Worm (Caenorhabditis elegans) whole organism, early embryonic: ENCODE results near the gene F44E5.1.

Experiments
- B0310.2 ChIP-seq: sonication (generic microtip); optimal IDR thresholded peaks from 2 replicates; lab custom pipeline; 2016; ENCODE audit warnings: mild to moderate bottlenecking, missing genetic modification characterization, missing compliant biosample characterization
- F13C5.2 ChIP-seq: sonication (generic microtip); optimal IDR thresholded peaks from 2 replicates; lab custom pipeline; 2017; ENCODE audit warnings: mild to moderate bottlenecking, missing genetic modification characterization, inconsistent platforms, missing compliant biosample characterization
- aly-1 ChIP-seq: sonication (generic microtip); optimal IDR thresholded peaks from 2 replicates; lab custom pipeline; 2016; ENCODE audit warnings: missing genetic modification characterization, missing compliant biosample characterization
- ama-1 ChIP-seq: fragments of 150-350 bp; optimal IDR thresholded peaks from 2 replicates; lab custom pipeline; 2014
- ceh-13 ChIP-seq: fragments of 200-800 bp; sonication (Bioruptor generic); optimal IDR thresholded peaks from 2 replicates; lab custom pipeline; 2018; ENCODE audit warnings: mild to moderate bottlenecking, missing genetic modification characterization, missing compliant biosample characterization
- ceh-36 ChIP-seq: sonication (generic microtip); optimal IDR thresholded peaks from 2 replicates; lab custom pipeline; 2016; ENCODE audit warnings: missing genetic modification characterization, inconsistent platforms, missing compliant biosample characterization
- ets-7 ChIP-seq: sonication (generic microtip); optimal IDR thresholded peaks from 2 replicates; lab custom pipeline; 2016; ENCODE audit warnings: missing genotype, missing genetic modification characterization, missing compliant biosample characterization
- flt-1 ChIP-seq: fragments of 200-800 bp; sonication (Bioruptor generic); IDR thresholded peaks from 2 replicates; pipeline ENCODE4 v1.3.6; 2022; ENCODE audit warnings: missing genetic modification characterization, missing compliant biosample characterization
- hmbx-1 ChIP-seq: sonication (generic microtip); optimal IDR thresholded peaks from 2 replicates; lab custom pipeline; 2016; ENCODE audit warnings: mild to moderate bottlenecking, missing genetic modification characterization, missing compliant biosample characterization
- hmg-4 ChIP-seq: fragments of 200-800 bp; sonication (Bioruptor generic); optimal IDR thresholded peaks from 2 replicates; lab custom pipeline; 2018; ENCODE audit warnings: mild to moderate bottlenecking, missing genetic modification characterization, missing compliant biosample characterization
- hnd-1 ChIP-seq: sonication (generic microtip); optimal IDR thresholded peaks from 2 replicates; lab custom pipeline; 2016; ENCODE audit warnings: missing genetic modification characterization, missing compliant biosample characterization
- pes-1 ChIP-seq: fragments of 200-800 bp; sonication (Bioruptor generic); IDR thresholded peaks from 2 replicates; pipeline ENCODE4 v1.3.6; 2022; ENCODE audit warnings: missing genetic modification reagents, missing genetic modification characterization, missing compliant biosample characterization
- scrt-1 ChIP-seq: fragments of 200-800 bp; sonication (Bioruptor generic); IDR thresholded peaks from 2 replicates; pipeline ENCODE4 v1.3.6; 2022; ENCODE audit warnings: missing genetic modification characterization, missing compliant biosample characterization
- sea-1 ChIP-seq: fragments of 200-800 bp; sonication (Bioruptor generic); conservative IDR thresholded peaks from 2 replicates; pipeline ENCODE4 v1.3.6; 2022; ENCODE audit warnings: missing genetic modification characterization, missing compliant biosample characterization
- tbx-11 ChIP-seq: fragments of 200-800 bp; sonication (Bioruptor generic); IDR thresholded peaks from 2 replicates; pipeline ENCODE4 v1.3.6; 2022; ENCODE audit warnings: missing genetic modification characterization, missing compliant biosample characterization
- tbx-37 ChIP-seq: fragments of 200-800 bp; sonication (Bioruptor generic); conservative IDR thresholded peaks from 2 replicates; pipeline ENCODE4 v1.3.6; 2022; ENCODE audit warnings: missing genetic modification reagents, missing genetic modification characterization, missing compliant biosample characterization
- tra-4 ChIP-seq: sonication (generic microtip); optimal IDR thresholded peaks from 2 replicates; lab custom pipeline; 2017; ENCODE audit warnings: missing genetic modification characterization, missing compliant biosample characterization

Gene F44E5.1

DNA sequence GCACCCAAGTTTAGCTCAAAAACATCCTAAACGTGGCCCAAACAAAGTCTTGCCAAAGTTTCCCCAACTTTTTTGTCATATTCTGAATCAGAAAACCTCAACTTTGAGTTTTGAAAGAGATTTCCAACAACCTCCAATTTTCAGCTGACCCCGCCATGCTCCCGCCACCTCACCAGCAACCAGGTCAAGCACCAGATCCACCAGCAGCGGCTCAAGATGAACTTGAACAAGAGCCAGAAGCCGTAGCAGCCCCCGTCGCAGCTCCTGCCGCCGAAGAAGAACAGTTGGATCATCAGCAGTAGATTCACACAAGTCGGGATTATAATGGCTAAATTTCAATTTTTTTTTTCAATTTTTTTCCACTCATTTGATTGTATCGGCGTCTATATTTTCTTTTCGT lies 36.9 kb upstream of the F44E5.1 start:
- TF ChIP-seq ets-7 (no peak), hnd-1 (tag; lab: Kevin White, UChicago) (no peak), hmbx-1 (tag; lab: Kevin White, UChicago) (no peak)

ce11 chrII:11810436-11810835 lies 36.1 kb upstream of the F44E5.1 start, which contains the start of gene F43G6.7:
Gene F43G6.7 (plus strand): TSS chrII:11810790.
- no peak for TF ChIP-seq hnd-1 (tag; lab: Kevin White, UChicago)
- TF ChIP-seq scrt-1 (GFP tag; lab: Robert Waterston, UW) = no peak
- no peak for TF ChIP-seq ceh-13 (GFP tag; lab: Kevin White, UChicago)
- TF ChIP-seq aly-1 (tag; lab: Kevin White, UChicago) = no peak

- TF ChIP-seq ceh-13 (GFP tag; lab: Kevin White, UChicago) = no peak
- no peak for TF ChIP-seq B0310.2 (tag; lab: Kevin White, UChicago)
- no peak for TF ChIP-seq scrt-1 (GFP tag; lab: Robert Waterston, UW)
- no peak for TF ChIP-seq ets-7
- TF ChIP-seq tra-4 (tag; lab: Kevin White, UChicago) = no peak
- no peak for TF ChIP-seq pes-1
- no peak for TF ChIP-seq flt-1
- no peak for TF ChIP-seq tbx-37 (GFP tag; lab: Robert Waterston, UW)
- TF ChIP-seq F13C5.2 (tag; lab: Kevin White, UChicago) = no peak
- no peak for TF ChIP-seq tbx-11 (GFP tag; lab: Robert Waterston, UW)
- no peak for TF ChIP-seq hmbx-1 (tag; lab: Kevin White, UChicago)
- TF ChIP-seq ama-1 (lab: Kevin White, UChicago) = no peak
- no peak for TF ChIP-seq hmg-4 (GFP tag; lab: Kevin White, UChicago)
These were observed 34.6 kb upstream of the F44E5.1 start, which contains the start of gene F43G6.10 for ce11 chrII:11808979-11809378. Gene F43G6.10 (plus strand): TSS chrII:11809349.

DNA sequence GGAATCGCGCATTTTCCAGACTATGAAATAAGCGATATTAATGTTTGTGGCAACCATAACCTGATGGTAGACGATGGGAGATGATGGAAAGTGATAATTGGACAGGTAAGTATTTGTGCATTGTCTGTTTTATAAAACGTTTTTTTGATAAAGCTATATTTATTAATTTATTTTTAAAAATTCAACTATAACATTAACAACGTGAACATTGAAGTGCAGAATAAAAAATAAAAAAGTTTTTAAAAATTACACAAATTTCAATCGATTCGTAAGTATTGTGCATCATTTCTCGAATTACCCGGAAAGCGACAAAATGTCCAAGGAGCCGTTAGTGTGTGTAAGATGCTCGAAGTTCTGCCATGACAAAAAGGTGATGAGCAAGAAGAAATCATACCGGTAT lies 31.9 kb upstream of the F44E5.1 start, which contains the start of gene jmjd-1.1:
jmjd-1.1 (plus strand) TSS at position 301 of the 400 bp plus-strand sequence.
- TF ChIP-seq hnd-1 (tag; lab: Kevin White, UChicago) (no peak), tbx-37 (GFP tag; lab: Robert Waterston, UW) (no peak), hmg-4 (GFP tag; lab: Kevin White, UChicago) (no peak), ceh-36 (tag; lab: Kevin White, UChicago) (no peak), ets-7 (no peak), sea-1 (GFP tag; lab: Robert Waterston, UW) (no peak)

DNA sequence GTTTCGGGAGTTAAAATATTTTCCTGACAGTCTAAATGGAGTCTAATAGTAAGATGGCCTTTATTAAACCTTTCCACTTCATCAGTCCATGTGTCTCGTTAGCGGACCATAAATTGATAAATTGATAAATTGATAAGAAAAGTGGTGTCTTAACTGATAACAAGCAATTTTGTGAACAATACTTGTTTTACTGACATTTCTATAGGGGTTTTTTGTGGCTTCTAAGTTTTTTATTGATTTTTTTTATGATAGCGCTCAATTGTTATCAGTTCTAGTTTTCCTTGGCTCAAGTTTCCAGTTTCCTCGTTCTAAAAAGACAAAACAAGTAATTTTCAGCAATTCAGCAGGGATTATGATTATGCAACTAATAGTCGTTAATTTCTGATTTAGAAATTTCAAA lies 28.1 kb upstream of the F44E5.1 start, which contains the start of gene F43G6.17:
F43G6.17 (plus strand) TSS at position 301 of the 400 bp plus-strand sequence.
- TF ChIP-seq tra-4 (tag; lab: Kevin White, UChicago) (no peak), B0310.2 (tag; lab: Kevin White, UChicago) (no peak), ceh-13 (GFP tag; lab: Kevin White, UChicago) (no peak), pes-1 (no peak), sea-1 (GFP tag; lab: Robert Waterston, UW) (no peak), scrt-1 (GFP tag; lab: Robert Waterston, UW) (no peak), hmg-4 (GFP tag; lab: Kevin White, UChicago) (no peak), ets-7 (no peak), hnd-1 (tag; lab: Kevin White, UChicago) (no peak), hmbx-1 (tag; lab: Kevin White, UChicago) (no peak), ceh-36 (tag; lab: Kevin White, UChicago) (no peak), flt-1 (no peak), tbx-37 (GFP tag; lab: Robert Waterston, UW) (no peak)

DNA sequence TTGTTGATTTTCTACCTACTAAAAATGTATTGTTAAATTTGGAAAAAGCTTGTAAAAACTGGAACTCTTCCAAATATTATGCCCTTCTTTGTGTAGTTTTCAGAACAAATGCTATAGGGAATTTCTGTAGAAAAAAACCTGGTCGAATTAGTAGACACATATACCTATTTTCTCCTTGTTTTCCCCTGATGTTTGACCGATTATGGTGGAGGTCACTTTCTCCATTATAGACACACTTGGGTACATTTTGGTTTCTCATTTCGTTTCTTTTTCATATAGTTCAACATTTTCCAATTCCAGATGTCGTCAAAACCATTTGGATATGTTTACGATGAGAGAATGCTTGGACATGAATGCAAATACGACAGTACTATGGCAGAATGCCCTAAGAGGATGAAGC lies 24.4 kb upstream of the F44E5.1 start, which contains the start of gene hda-5:
hda-5 (plus strand) TSS at position 301 of the 400 bp plus-strand sequence.
- TF ChIP-seq ama-1 (lab: Kevin White, UChicago) (no peak), ceh-13 (GFP tag; lab: Kevin White, UChicago) (no peak), sea-1 (GFP tag; lab: Robert Waterston, UW) (no peak), pes-1 (no peak), scrt-1 (GFP tag; lab: Robert Waterston, UW) (no peak)

DNA sequence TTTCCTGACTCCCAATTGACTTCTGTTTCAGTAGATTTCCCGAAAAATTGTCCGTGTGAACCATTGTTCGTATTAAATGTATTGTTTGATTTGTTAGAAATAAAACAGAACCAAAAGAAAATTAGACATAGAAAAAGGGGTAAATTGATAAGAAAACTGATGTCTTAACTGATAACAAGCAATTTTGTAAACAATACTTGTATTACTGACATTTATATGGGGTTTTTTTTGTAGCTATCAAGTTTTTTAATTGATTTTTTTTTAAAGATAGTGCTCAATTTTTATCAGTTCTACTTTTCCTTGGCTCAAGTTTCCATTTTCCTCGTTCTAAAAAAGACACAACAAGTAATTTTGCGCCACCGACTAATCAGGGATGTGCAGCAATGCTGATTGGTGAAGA lies 22.8 kb upstream of the F44E5.1 start:
- no peak for TF ChIP-seq ceh-36 (tag; lab: Kevin White, UChicago)
- no peak for TF ChIP-seq hmg-4 (GFP tag; lab: Kevin White, UChicago)
- TF ChIP-seq flt-1 = no peak
- no peak for TF ChIP-seq scrt-1 (GFP tag; lab: Robert Waterston, UW)
- TF ChIP-seq aly-1 (tag; lab: Kevin White, UChicago) = no peak
- TF ChIP-seq B0310.2 (tag; lab: Kevin White, UChicago) = no peak
- no peak for TF ChIP-seq tbx-11 (GFP tag; lab: Robert Waterston, UW)
- no peak for TF ChIP-seq ets-7
- TF ChIP-seq ceh-13 (GFP tag; lab: Kevin White, UChicago) = no peak
- TF ChIP-seq ama-1 (lab: Kevin White, UChicago) = no peak
- no peak for TF ChIP-seq F13C5.2 (tag; lab: Kevin White, UChicago)
- TF ChIP-seq hmbx-1 (tag; lab: Kevin White, UChicago) = no peak
- TF ChIP-seq pes-1 = no peak
- TF ChIP-seq tbx-37 (GFP tag; lab: Robert Waterston, UW) = no peak

DNA sequence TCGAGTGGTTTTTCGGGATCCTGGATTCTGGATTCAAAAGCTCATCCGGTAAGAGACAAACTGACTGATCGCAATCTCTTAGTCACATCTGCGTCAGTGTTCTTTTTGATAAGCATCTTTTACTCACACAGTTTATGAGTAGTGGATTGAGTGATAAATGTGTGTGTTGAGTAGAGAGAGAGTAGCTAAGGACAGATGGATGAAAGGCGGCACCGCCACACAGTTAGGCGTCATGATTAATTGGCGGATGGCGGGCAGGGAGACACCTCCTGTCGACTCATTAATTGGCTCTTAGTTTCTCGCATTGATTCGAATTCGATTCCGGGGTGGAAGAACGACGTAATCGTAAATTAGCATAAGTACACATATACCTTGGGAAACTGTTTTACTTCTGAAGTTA lies 20.0 kb upstream of the F44E5.1 start:
- no peak for TF ChIP-seq F13C5.2 (tag; lab: Kevin White, UChicago)
- no peak for TF ChIP-seq pes-1
- no peak for TF ChIP-seq aly-1 (tag; lab: Kevin White, UChicago)
- no peak for TF ChIP-seq tbx-37 (GFP tag; lab: Robert Waterston, UW)
- no peak for TF ChIP-seq hnd-1 (tag; lab: Kevin White, UChicago)
- TF ChIP-seq ama-1 (lab: Kevin White, UChicago) = no peak
- TF ChIP-seq scrt-1 (GFP tag; lab: Robert Waterston, UW) = no peak
- no peak for TF ChIP-seq flt-1
- no peak for TF ChIP-seq ets-7
- TF ChIP-seq B0310.2 (tag; lab: Kevin White, UChicago) = no peak
- no peak for TF ChIP-seq hmbx-1 (tag; lab: Kevin White, UChicago)
